Fruit fly (Drosophila melanogaster) whole organism, prepupa: Measurements from ENCODE around the gene CG11134.

Source experiments
- CG11294 ChIP-seq: fragments of 200-800 bp; sonication (Bioruptor generic); IDR thresholded peaks from 2 replicates; pipeline ENCODE4 v1.3.6; 2022; ENCODE audit warnings: missing biosample characterization, missing genetic modification characterization
- CG11762 ChIP-seq: fragments of 200-800 bp; sonication (Bioruptor generic); optimal IDR thresholded peaks from 3 replicates; lab custom pipeline; 2016; ENCODE audit warnings: missing biosample characterization, missing genetic modification characterization; ENCODE audit not compliant: insufficient read depth
- CG15336 ChIP-seq: fragments of 200-800 bp; sonication (Bioruptor generic); IDR thresholded peaks from 2 replicates; pipeline ENCODE4 v1.3.6; 2022; ENCODE audit warnings: missing biosample characterization, missing genetic modification characterization
- CG16779 ChIP-seq: fragments of 200-800 bp; sonication (Bioruptor generic); optimal IDR thresholded peaks from 3 replicates; lab custom pipeline; 2017; ENCODE audit warnings: missing biosample characterization, mild to moderate bottlenecking, missing genetic modification characterization
- CG32006 ChIP-seq: fragments of 200-800 bp; sonication (Bioruptor generic); optimal IDR thresholded peaks from 3 replicates; lab custom pipeline; 2017; ENCODE audit warnings: missing biosample characterization, mild to moderate bottlenecking, missing genetic modification characterization
- CG34406 ChIP-seq: fragments of 200-800 bp; sonication (Bioruptor generic); optimal IDR thresholded peaks from 3 replicates; lab custom pipeline; 2016; ENCODE audit warnings: missing biosample characterization, missing genetic modification characterization
- CG4318 ChIP-seq: fragments of 200-800 bp; sonication (Bioruptor generic); optimal IDR thresholded peaks from 3 replicates; lab custom pipeline; 2017; ENCODE audit warnings: missing biosample characterization, mild to moderate bottlenecking, missing genetic modification characterization
- CG6163 ChIP-seq: fragments of 200-800 bp; sonication (Bioruptor generic); IDR thresholded peaks from 3 replicates; pipeline ENCODE4 v1.3.6; 2022; ENCODE audit warnings: missing biosample characterization, missing genetic modification characterization
- CG6276 ChIP-seq: fragments of 200-800 bp; sonication (Bioruptor generic); optimal IDR thresholded peaks from 2 replicates; lab custom pipeline; 2017; ENCODE audit warnings: missing biosample characterization, mild to moderate bottlenecking, missing genetic modification characterization
- CG6792 ChIP-seq: fragments of 200-800 bp; sonication (Bioruptor generic); optimal IDR thresholded peaks from 3 replicates; lab custom pipeline; 2016; ENCODE audit warnings: missing biosample characterization, missing genetic modification characterization
- CG6808 ChIP-seq: fragments of 200-800 bp; sonication (Bioruptor generic); optimal IDR thresholded peaks from 3 replicates; lab custom pipeline; 2017; ENCODE audit warnings: missing biosample characterization, missing genetic modification characterization, mild to moderate bottlenecking, moderate library complexity, missing genetic modification reagents
- CG6854 ChIP-seq: fragments of 200-800 bp; sonication (Bioruptor generic); optimal IDR thresholded peaks from 2 replicates; lab custom pipeline; 2017; ENCODE audit warnings: missing biosample characterization, mild to moderate bottlenecking, missing genetic modification characterization
- CG7368 ChIP-seq: fragments of 200-800 bp; sonication (Bioruptor generic); optimal IDR thresholded peaks from 3 replicates; lab custom pipeline; 2016; ENCODE audit warnings: missing biosample characterization, missing genetic modification characterization
- CG8119 ChIP-seq: fragments of 200-800 bp; sonication (Bioruptor generic); IDR thresholded peaks from 3 replicates; pipeline ENCODE4 v1.3.6; 2022; ENCODE audit warnings: missing biosample characterization, missing genetic modification characterization
- CG9139 ChIP-seq: fragments of 200-800 bp; sonication (Bioruptor generic); optimal IDR thresholded peaks from 3 replicates; lab custom pipeline; 2017; ENCODE audit warnings: missing biosample characterization, mild to moderate bottlenecking, missing genetic modification characterization
- Eip75B ChIP-seq: fragments of 200-800 bp; sonication (Bioruptor generic); optimal IDR thresholded peaks from 3 replicates; lab custom pipeline; 2016; ENCODE audit warnings: missing biosample characterization, missing genetic modification characterization
- Eip78C ChIP-seq: fragments of 200-800 bp; sonication (Bioruptor generic); peaks from one replicate; lab custom pipeline; 2016; ENCODE audit warnings: missing biosample characterization, missing genetic modification characterization
- Eip93F ChIP-seq: fragments of 200-800 bp; sonication (Bioruptor generic); optimal IDR thresholded peaks from 2 replicates; lab custom pipeline; 2016; ENCODE audit warnings: missing biosample characterization, mild to moderate bottlenecking, missing genetic modification characterization
- Ets21C ChIP-seq: fragments of 200-800 bp; sonication (Bioruptor generic); optimal IDR thresholded peaks from 3 replicates; lab custom pipeline; 2016; ENCODE audit warnings: missing biosample characterization, missing genetic modification characterization
- Ets96B ChIP-seq: fragments of 200-800 bp; optimal IDR thresholded peaks from 2 replicates; lab custom pipeline; 2019; ENCODE audit warnings: missing biosample characterization, mild to moderate bottlenecking, missing genetic modification characterization, moderate library complexity
- Gug ChIP-seq: fragments of 200-800 bp; sonication (Bioruptor generic); IDR thresholded peaks from 2 replicates; pipeline ENCODE4 v1.3.6; 2022; ENCODE audit warnings: missing biosample characterization, missing genetic modification characterization
- Hr38 ChIP-seq: sonication (Bioruptor generic); optimal IDR thresholded peaks from 2 replicates; lab custom pipeline; 2016; ENCODE audit warnings: missing biosample characterization, missing genetic modification characterization
- Hr39 ChIP-seq: fragments of 200-800 bp; sonication (Bioruptor generic); optimal IDR thresholded peaks from 2 replicates; lab custom pipeline; 2016; ENCODE audit warnings: missing biosample characterization, missing genetic modification characterization
- Hr4 ChIP-seq: fragments of 200-800 bp; sonication (Bioruptor generic); optimal IDR thresholded peaks from 3 replicates; lab custom pipeline; 2016; ENCODE audit warnings: missing biosample characterization, missing genetic modification characterization
- Lpt ChIP-seq: fragments of 200-800 bp; sonication (Bioruptor generic); optimal IDR thresholded peaks from 3 replicates; lab custom pipeline; 2016; ENCODE audit warnings: missing biosample characterization, missing genetic modification characterization
- Met ChIP-seq: fragments of 200-800 bp; sonication (Bioruptor generic); optimal IDR thresholded peaks from 3 replicates; lab custom pipeline; 2016; ENCODE audit warnings: missing biosample characterization, missing genetic modification characterization
- OdsH ChIP-seq: fragments of 200-800 bp; sonication (Bioruptor generic); optimal IDR thresholded peaks from 3 replicates; lab custom pipeline; 2016; ENCODE audit warnings: missing biosample characterization, missing genetic modification characterization
- Smox ChIP-seq: fragments of 200-800 bp; sonication (Bioruptor generic); optimal IDR thresholded peaks from 3 replicates; lab custom pipeline; 2016; ENCODE audit warnings: missing biosample characterization, missing genetic modification characterization
- Sox102F ChIP-seq: fragments of 200-800 bp; sonication (Bioruptor generic); optimal IDR thresholded peaks from 2 replicates; lab custom pipeline; 2016; ENCODE audit warnings: missing biosample characterization, mild to moderate bottlenecking, missing genetic modification characterization
- Sox14 ChIP-seq: fragments of 200-800 bp; sonication (Bioruptor generic); optimal IDR thresholded peaks from 3 replicates; lab custom pipeline; 2016; ENCODE audit warnings: missing biosample characterization, missing genetic modification characterization
- Sox15 ChIP-seq: fragments of 200-800 bp; sonication (Bioruptor generic); optimal IDR thresholded peaks from 3 replicates; lab custom pipeline; 2016; ENCODE audit warnings: missing biosample characterization, missing genetic modification characterization
- achi ChIP-seq: fragments of 200-800 bp; sonication (Bioruptor generic); optimal IDR thresholded peaks from 3 replicates; lab custom pipeline; 2016; ENCODE audit warnings: missing biosample characterization, missing genetic modification characterization
- acj6 ChIP-seq: fragments of 200-800 bp; sonication (Bioruptor generic); optimal IDR thresholded peaks from 3 replicates; lab custom pipeline; 2016; ENCODE audit warnings: missing biosample characterization, missing genetic modification characterization
- cyc ChIP-seq: fragments of 200-800 bp; sonication (Bioruptor generic); optimal IDR thresholded peaks from 3 replicates; lab custom pipeline; 2016; ENCODE audit warnings: missing biosample characterization, missing genetic modification characterization
- dsx ChIP-seq: fragments of 200-800 bp; optimal IDR thresholded peaks from 3 replicates; lab custom pipeline; 2019; ENCODE audit warnings: missing biosample characterization, mild to moderate bottlenecking, missing genetic modification characterization, moderate library complexity; ENCODE audit not compliant: poor library complexity, severe bottlenecking
- eg ChIP-seq: fragments of 200-800 bp; sonication (Bioruptor generic); IDR thresholded peaks from 3 replicates; pipeline ENCODE4 v1.3.6; 2022; ENCODE audit warnings: missing biosample characterization, missing genetic modification characterization
- fd59A ChIP-seq: fragments of 200-800 bp; sonication (Bioruptor generic); optimal IDR thresholded peaks from 2 replicates; lab custom pipeline; 2017; ENCODE audit warnings: missing biosample characterization, mild to moderate bottlenecking, missing genetic modification characterization, missing genetic modification reagents
- fd85E ChIP-seq: fragments of 200-800 bp; sonication (Bioruptor generic); optimal IDR thresholded peaks from 3 replicates; lab custom pipeline; 2016; ENCODE audit warnings: missing biosample characterization, missing genetic modification characterization
- fkh ChIP-seq: fragments of 200-800 bp; sonication (Bioruptor generic); optimal IDR thresholded peaks from 3 replicates; lab custom pipeline; 2017; ENCODE audit warnings: missing biosample characterization, mild to moderate bottlenecking, missing genetic modification characterization, moderate library complexity
- lz ChIP-seq: fragments of 200-800 bp; sonication (Bioruptor generic); optimal IDR thresholded peaks from 3 replicates; lab custom pipeline; 2016; ENCODE audit warnings: missing biosample characterization, missing genetic modification characterization
- net ChIP-seq: fragments of 200-800 bp; sonication (Bioruptor generic); optimal IDR thresholded peaks from 3 replicates; lab custom pipeline; 2016; ENCODE audit warnings: missing biosample characterization, missing genetic modification characterization
- salr ChIP-seq, 2 experiments: fragments of 200-800 bp; sonication (Bioruptor generic); optimal IDR thresholded peaks; 3 replicates each; lab custom pipeline; 2016 to 2018; ENCODE audit warnings: missing biosample characterization in 2 of 2, missing genetic modification characterization in 2 of 2, mild to moderate bottlenecking in 1 of 2
- spab ChIP-seq: fragments of 200-800 bp; sonication (Bioruptor generic); optimal IDR thresholded peaks from 2 replicates; lab custom pipeline; 2017; ENCODE audit warnings: missing biosample characterization, mild to moderate bottlenecking, missing genetic modification characterization, missing genetic modification reagents
- ss ChIP-seq, 2 experiments: fragments of 200-800 bp; sonication (Bioruptor generic); optimal IDR thresholded peaks; 2 replicates in 1 of 2; 3 replicates in 1 of 2; lab custom pipeline; 2017 to 2018; ENCODE audit warnings: mild to moderate bottlenecking in 2 of 2, missing biosample characterization in 2 of 2, missing genetic modification characterization in 2 of 2, moderate library complexity in 1 of 2
- svp ChIP-seq: fragments of 200-800 bp; sonication (Bioruptor generic); peaks from one replicate; lab custom pipeline; 2016; ENCODE audit warnings: missing biosample characterization, missing genetic modification characterization
- topi ChIP-seq: fragments of 200-800 bp; sonication (Bioruptor generic); optimal IDR thresholded peaks from 3 replicates; lab custom pipeline; 2016; ENCODE audit warnings: missing biosample characterization, missing genetic modification characterization
- vri ChIP-seq: fragments of 200-800 bp; sonication (Bioruptor generic); optimal IDR thresholded peaks from 3 replicates; lab custom pipeline; 2016; ENCODE audit warnings: missing biosample characterization, mild to moderate bottlenecking, missing genetic modification characterization

The CG11134 gene

dm6 chrX:13747052-13747451 lies 9.3 kb downstream of the CG11134 start:
- TF ChIP-seq acj6 (GFP tag; lab: Kevin White, UChicago) (no peak), ss (GFP tag; optimal IDR thresholded peaks at IDR 0.05; lab: Kevin White, UChicago) (no peak), eg (GFP tag; lab: Robert Waterston, UW) (peak; percentile 66; the same call in 2 of the 3 replicates), OdsH (no peak), vri (peak; percentile 92), Ets96B (no peak), CG6163 (GFP tag; lab: Robert Waterston, UW) (0 out of 3 replicates have a peak, but pooled peaks have one; percentile 6), net (no peak), CG6808 (GFP tag; lab: Kevin White, UChicago) (no peak), Sox102F (GFP tag; lab: Kevin White, UChicago) (peak; percentile 24), cyc (GFP tag; lab: Kevin White, UChicago) (no peak), Sox14 (peak; percentile 29), fd59A (GFP tag; lab: Kevin White, UChicago) (no peak), Eip75B (GFP tag; lab: Kevin White, UChicago) (peak; percentile 2), achi (GFP tag; lab: Kevin White, UChicago) (no peak), fd85E (GFP tag; lab: Kevin White, UChicago) (no peak), CG4318 (GFP tag; lab: Kevin White, UChicago) (no peak), CG8119 (GFP tag; lab: Robert Waterston, UW) (peak; percentile 41; the same call in 1 of the 3 replicates), CG6854 (GFP tag; lab: Kevin White, UChicago) (peak; percentile 46), Ets21C (GFP tag; lab: Kevin White, UChicago) (no peak), salr (GFP tag; optimal IDR thresholded peaks at IDR 0.05; lab: Kevin White, UChicago) (no peak), CG15336 (GFP tag; lab: Robert Waterston, UW) (peak; percentile 67), Hr38 (GFP tag; lab: Kevin White, UChicago) (no peak), dsx (no peak), topi (no peak), CG9139 (no peak), CG34406 (GFP tag; lab: Kevin White, UChicago) (no peak), Sox15 (GFP tag; lab: Kevin White, UChicago) (no peak), Eip93F (GFP tag; lab: Kevin White, UChicago) (peak; percentile 28), svp (GFP tag; lab: Kevin White, UChicago) (peak; percentile 66), Eip78C (peak; percentile 77), Lpt (GFP tag; lab: Kevin White, UChicago) (peak; percentile 54)

- TF ChIP-seq CG11762 (GFP tag; lab: Kevin White, UChicago) (peak; percentile 27), Sox102F (GFP tag; lab: Kevin White, UChicago) (no peak), CG32006 (GFP tag; lab: Kevin White, UChicago) (peak; percentile 80), Hr4 (peak; percentile 54), CG6792 (GFP tag; lab: Kevin White, UChicago) (no peak), CG6163 (GFP tag; lab: Robert Waterston, UW) (peak; percentile 67; the same call in 2 of the 3 replicates), CG6854 (GFP tag; lab: Kevin White, UChicago) (no peak), svp (GFP tag; lab: Kevin White, UChicago) (peak; percentile 52), CG9139 (peak; percentile 26), ss (GFP tag; optimal IDR thresholded peaks at IDR 0.05; lab: Kevin White, UChicago) (peak; percentile 68 to 83), Hr39 (GFP tag; lab: Kevin White, UChicago) (no peak), Met (GFP tag; lab: Kevin White, UChicago) (no peak), Sox15 (GFP tag; lab: Kevin White, UChicago) (no peak), Gug (GFP tag; lab: Robert Waterston, UW) (peak; percentile 47; the same call in 1 of the 2 replicates), CG4318 (GFP tag; lab: Kevin White, UChicago) (peak; percentile 40), CG7368 (no peak), spab (peak; percentile 23), Eip78C (peak; percentile 84), lz (GFP tag; lab: Kevin White, UChicago) (peak; percentile 13), Smox (GFP tag; lab: Kevin White, UChicago) (no peak), CG6808 (GFP tag; lab: Kevin White, UChicago) (no peak), fkh (GFP tag; lab: Kevin White, UChicago) (no peak), CG34406 (GFP tag; lab: Kevin White, UChicago) (peak; percentile 3), fd59A (GFP tag; lab: Kevin White, UChicago) (peak; percentile 9), Lpt (GFP tag; lab: Kevin White, UChicago) (no peak), CG16779 (tag; lab: Kevin White, UChicago) (peak; percentile 51), CG6276 (GFP tag; lab: Kevin White, UChicago) (peak; percentile 72), net (peak; percentile 30), fd85E (GFP tag; lab: Kevin White, UChicago) (no peak), CG11294 (GFP tag; lab: Robert Waterston, UW) (0 out of 2 replicates have a peak, but pooled peaks have one; percentile 22), achi (GFP tag; lab: Kevin White, UChicago) (peak; percentile 47)
Measured at dm6 chrX:13747635-13748467, 10.1 kb downstream of the CG11134 start.
